Worm (Caenorhabditis elegans) whole organism, L4 larva: Measurements from ENCODE around the gene snpc-3.1.

Source experiments
- pqm-1 ChIP-seq: sonication (generic microtip); optimal IDR thresholded peaks from 2 replicates; lab custom pipeline; 2017; ENCODE audit warnings: missing biosample characterization, missing genetic modification characterization
- rbr-2 ChIP-seq: sonication (generic microtip); optimal IDR thresholded peaks from 2 replicates; lab custom pipeline; 2016; ENCODE audit warnings: missing genotype, missing genetic modification characterization, missing compliant biosample characterization

DNA sequence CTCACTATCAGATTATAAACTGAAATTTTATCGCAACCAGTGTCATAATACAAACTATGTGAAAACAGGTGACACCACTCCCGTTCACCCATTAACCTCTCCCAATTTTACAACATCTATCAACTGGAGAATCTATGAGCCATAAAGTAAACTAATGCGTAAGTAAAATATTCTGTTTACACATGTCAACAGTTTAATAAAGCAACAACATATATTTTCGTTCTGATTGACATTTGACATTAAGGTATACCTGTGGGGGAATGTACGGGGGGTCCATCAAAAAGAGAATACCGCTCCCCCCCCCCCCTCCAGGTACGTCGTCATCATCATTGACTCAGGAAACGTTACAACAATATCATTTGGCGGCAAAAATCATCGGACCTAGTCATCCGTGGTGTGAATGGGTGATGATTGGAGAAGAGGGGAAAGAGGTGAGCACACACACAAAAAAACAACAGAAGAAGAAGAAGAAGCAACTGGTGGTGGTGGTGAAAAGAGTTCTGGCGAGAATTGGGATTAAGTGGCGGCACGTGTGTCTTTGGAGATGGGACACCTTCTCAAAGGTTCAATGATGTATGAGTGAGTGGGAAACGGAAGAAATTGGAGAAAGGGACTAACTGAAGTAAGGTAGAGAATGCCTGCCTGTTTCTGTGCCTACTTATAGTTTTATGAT is 40.8 kb upstream of the snpc-3.1 start:
- TF ChIP-seq rbr-2 (tag; lab: Kevin White, UChicago) (no peak), pqm-1 (tag; lab: Kevin White, UChicago) (no peak)
